Fruit fly (Drosophila melanogaster) whole organism, embryonic: ENCODE measurements around the gene Hap40.

Experiments
- CG10366 ChIP-seq: fragments of 200-800 bp; sonication (Bioruptor generic); IDR thresholded peaks from 2 replicates; pipeline ENCODE4 v1.3.6; 2022; ENCODE audit warnings: missing biosample characterization, missing genetic modification characterization
- CG10979 ChIP-seq: fragments of 200-800 bp; sonication (Bioruptor generic); optimal IDR thresholded peaks from 2 replicates; lab custom pipeline; 2018; ENCODE audit warnings: missing biosample characterization, mild to moderate bottlenecking, missing genetic modification characterization, moderate library complexity
- CG14965 ChIP-seq: fragments of 200-800 bp; sonication (Bioruptor generic); optimal IDR thresholded peaks from 2 replicates; lab custom pipeline; 2016; ENCODE audit warnings: missing biosample characterization, missing genetic modification characterization, borderline replicate concordance
- CG15696 ChIP-seq: fragments of 200-800 bp; sonication (Bioruptor generic); optimal IDR thresholded peaks from 2 replicates; lab custom pipeline; 2019; ENCODE audit warnings: missing biosample characterization, mild to moderate bottlenecking, missing genetic modification characterization, moderate library complexity
- CG1647 ChIP-seq: fragments of 200-800 bp; sonication (Bioruptor generic); optimal IDR thresholded peaks from 3 replicates; lab custom pipeline; 2016; ENCODE audit warnings: missing biosample characterization, missing genetic modification characterization
- CG4360 ChIP-seq: fragments of 200-800 bp; sonication (Bioruptor generic); IDR thresholded peaks from 2 replicates; pipeline ENCODE4 v1.3.6; 2022; ENCODE audit warnings: missing biosample characterization, missing genetic modification characterization
- CG43689 ChIP-seq: fragments of 200-800 bp; sonication (Bioruptor generic); IDR thresholded peaks from 2 replicates; pipeline ENCODE4 v1.3.6; 2022; ENCODE audit warnings: missing biosample characterization, missing genetic modification characterization
- CG6683 ChIP-seq: fragments of 200-800 bp; sonication (Bioruptor generic); optimal IDR thresholded peaks from 2 replicates; lab custom pipeline; 2017; ENCODE audit warnings: missing biosample characterization, mild to moderate bottlenecking, missing genetic modification characterization, missing genetic modification reagents
- CG8388 ChIP-seq: fragments of 200-800 bp; sonication (Bioruptor generic); optimal IDR thresholded peaks from 2 replicates; lab custom pipeline; 2019; ENCODE audit warnings: missing biosample characterization, mild to moderate bottlenecking, missing genetic modification characterization, moderate library complexity
- CG8478 ChIP-seq: fragments of >200 bp; optimal IDR thresholded peaks from 2 replicates; lab custom pipeline; 2018
- CG9727 ChIP-seq: fragments of 200-800 bp; sonication (Bioruptor generic); optimal IDR thresholded peaks from 3 replicates; lab custom pipeline; 2017; ENCODE audit warnings: missing biosample characterization, mild to moderate bottlenecking, missing genetic modification characterization
- CkIIα-i1 ChIP-seq: fragments of 200-800 bp; sonication (Bioruptor generic); IDR thresholded peaks from 2 replicates; pipeline ENCODE4 v1.3.6; 2022; ENCODE audit warnings: missing biosample characterization, missing genetic modification characterization
- D ChIP-seq, 2 experiments: fragments of 200-800 bp in 1 of 2; fragments of >200 bp in 1 of 2; sonication (Bioruptor generic) in 1 of 2; optimal IDR thresholded peaks; 2 replicates in 1 of 2; 3 replicates in 1 of 2; lab custom pipeline; 2017; ENCODE audit warnings: mild to moderate bottlenecking in 1 of 2, missing biosample characterization in 1 of 2, missing genetic modification characterization in 1 of 2, missing genetic modification reagents in 1 of 2
- D19B ChIP-seq: fragments of 200-800 bp; sonication (Bioruptor generic); optimal IDR thresholded peaks from 2 replicates; lab custom pipeline; 2017; ENCODE audit warnings: missing biosample characterization, mild to moderate bottlenecking, missing genetic modification characterization
- Ets97D ChIP-seq: fragments of 200-800 bp; sonication (Bioruptor generic); optimal IDR thresholded peaks from 3 replicates; lab custom pipeline; 2016; ENCODE audit warnings: missing biosample characterization, missing genetic modification characterization
- Fer1 ChIP-seq: fragments of 200-800 bp; sonication (Bioruptor generic); optimal IDR thresholded peaks from 2 replicates; lab custom pipeline; 2017; ENCODE audit warnings: missing biosample characterization, mild to moderate bottlenecking, missing genetic modification characterization
- Gsc ChIP-seq: fragments of 200-800 bp; sonication (Bioruptor generic); IDR thresholded peaks from 2 replicates; pipeline ENCODE4 v1.3.6; 2022; ENCODE audit warnings: missing biosample characterization, missing genetic modification characterization
- H2.0 ChIP-seq: fragments of 200-800 bp; sonication (Bioruptor generic); IDR thresholded peaks from 2 replicates; pipeline ENCODE4 v1.3.6; 2022; ENCODE audit warnings: missing biosample characterization, missing genetic modification characterization
- HLH3B ChIP-seq: fragments of 200-800 bp; sonication (Bioruptor generic); IDR thresholded peaks from 2 replicates; pipeline ENCODE4 v1.3.6; 2022; ENCODE audit warnings: missing biosample characterization, missing genetic modification characterization
- HLHmδ ChIP-seq: fragments of 200-800 bp; sonication (Bioruptor generic); optimal IDR thresholded peaks from 2 replicates; lab custom pipeline; 2018; ENCODE audit warnings: missing biosample characterization, mild to moderate bottlenecking, missing genetic modification characterization, moderate library complexity
- MBD-R2 ChIP-seq: fragments of 200-800 bp; sonication (Bioruptor generic); IDR thresholded peaks from 2 replicates; pipeline ENCODE4 v1.3.6; 2022; ENCODE audit warnings: missing biosample characterization, missing genetic modification characterization
- Nf-YB ChIP-seq: fragments of 200-800 bp; sonication (Bioruptor generic); optimal IDR thresholded peaks from 3 replicates; lab custom pipeline; 2019; ENCODE audit warnings: missing biosample characterization, mild to moderate bottlenecking, missing genetic modification characterization, moderate library complexity
- Opbp ChIP-seq: fragments of 200-800 bp; sonication (Bioruptor generic); IDR thresholded peaks from 3 replicates; pipeline ENCODE4 v1.3.6; 2022; ENCODE audit warnings: missing biosample characterization, missing genetic modification characterization; ENCODE audit not compliant: partially characterized antibody
- Stat92E ChIP-seq, 3 experiments: fragments of >200 bp in 2 of 3; fragments of 200-800 bp in 1 of 3; sonication (Bioruptor generic) in 1 of 3; optimal IDR thresholded peaks; 2 replicates each; lab custom pipeline; 2017 to 2019; ENCODE audit warnings: missing biosample characterization in 3 of 3, missing genetic modification characterization in 3 of 3, mild to moderate bottlenecking in 1 of 3, moderate library complexity in 1 of 3
- Xrp1 ChIP-seq: fragments of 200-800 bp; sonication (Bioruptor generic); IDR thresholded peaks from 2 replicates; pipeline ENCODE4 v1.3.6; 2022; ENCODE audit warnings: missing biosample characterization, missing genetic modification characterization
- abd-A ChIP-seq: fragments of 200-800 bp; sonication (Bioruptor generic); optimal IDR thresholded peaks from 3 replicates; lab custom pipeline; 2019; ENCODE audit warnings: missing biosample characterization, mild to moderate bottlenecking, missing genetic modification characterization, moderate library complexity
- croc ChIP-seq: fragments of 200-800 bp; sonication (Bioruptor generic); conservative IDR thresholded peaks from 3 replicates; pipeline ENCODE4 v1.3.6; 2022; ENCODE audit warnings: missing biosample characterization, missing genetic modification characterization
- cwo ChIP-seq: fragments of 200-800 bp; sonication (Bioruptor generic); optimal IDR thresholded peaks from 3 replicates; lab custom pipeline; 2017; ENCODE audit warnings: missing biosample characterization, missing genetic modification characterization, mild to moderate bottlenecking, moderate library complexity, missing genetic modification reagents
- dmrt11E ChIP-seq: fragments of 200-800 bp; sonication (Bioruptor generic); optimal IDR thresholded peaks from 3 replicates; lab custom pipeline; 2018; ENCODE audit warnings: missing biosample characterization, mild to moderate bottlenecking, missing genetic modification characterization, moderate library complexity
- esg ChIP-seq: fragments of 200-800 bp; sonication (Bioruptor generic); conservative IDR thresholded peaks from 2 replicates; pipeline ENCODE4 v1.3.6; 2022; ENCODE audit warnings: missing biosample characterization, missing genetic modification characterization
- fd102C ChIP-seq: fragments of 200-800 bp; sonication (Bioruptor generic); optimal IDR thresholded peaks from 2 replicates; lab custom pipeline; 2018; ENCODE audit warnings: missing biosample characterization, mild to moderate bottlenecking, missing genetic modification characterization, moderate library complexity
- gem ChIP-seq: fragments of 200-800 bp; sonication (Bioruptor generic); optimal IDR thresholded peaks from 2 replicates; lab custom pipeline; 2019; ENCODE audit warnings: missing biosample characterization, mild to moderate bottlenecking, missing genetic modification characterization, moderate library complexity
- gsb-n ChIP-seq: fragments of 200-800 bp; sonication (Bioruptor generic); optimal IDR thresholded peaks from 3 replicates; lab custom pipeline; 2018; ENCODE audit warnings: missing biosample characterization, mild to moderate bottlenecking, missing genetic modification characterization
- jigr1 ChIP-seq: fragments of 200-800 bp; sonication (Bioruptor generic); IDR thresholded peaks from 3 replicates; pipeline ENCODE4 v1.3.6; 2022; ENCODE audit warnings: missing biosample characterization, missing genetic modification characterization
- kah ChIP-seq: fragments of 200-800 bp; sonication (Bioruptor generic); optimal IDR thresholded peaks from 2 replicates; lab custom pipeline; 2018; ENCODE audit warnings: missing biosample characterization, mild to moderate bottlenecking, missing genetic modification characterization
- lov ChIP-seq, 2 experiments: fragments of 200-800 bp in 1 of 2; fragments of >200 bp in 1 of 2; sonication (Bioruptor generic) in 1 of 2; IDR thresholded peaks in 1 of 2; optimal IDR thresholded peaks in 1 of 2; 2 replicates in 1 of 2; 3 replicates in 1 of 2; pipeline versions ENCODE4 v1.3.6 to Lab custom; 2017 to 2022; ENCODE audit warnings: missing biosample characterization in 1 of 2, missing genetic modification characterization in 1 of 2
- nom ChIP-seq: fragments of 200-800 bp; sonication (Bioruptor generic); optimal IDR thresholded peaks from 2 replicates; lab custom pipeline; 2017; ENCODE audit warnings: missing biosample characterization, missing genetic modification characterization, mild to moderate bottlenecking, moderate library complexity, missing genetic modification reagents
- pan ChIP-seq, 4 experiments: fragments of >200 bp in 3 of 4; fragments of 200-800 bp in 1 of 4; sonication (Bioruptor generic) in 1 of 4; optimal IDR thresholded peaks in 3 of 4; IDR thresholded peaks in 1 of 4; 2 replicates each; pipeline versions ENCODE4 v1.3.6 to Lab custom; 2017 to 2022; ENCODE audit warnings: missing biosample characterization in 2 of 4, missing genetic modification characterization in 2 of 4, mixed read lengths in 1 of 4
- pb ChIP-seq: fragments of 200-800 bp; sonication (Bioruptor generic); optimal IDR thresholded peaks from 3 replicates; lab custom pipeline; 2016; ENCODE audit warnings: missing biosample characterization, missing genetic modification characterization
- pfk ChIP-seq: fragments of 200-800 bp; sonication (Bioruptor generic); optimal IDR thresholded peaks from 2 replicates; lab custom pipeline; 2018; ENCODE audit warnings: missing biosample characterization, mild to moderate bottlenecking, missing genetic modification characterization, moderate library complexity
- phol ChIP-seq: fragments of 200-800 bp; sonication (Bioruptor generic); optimal IDR thresholded peaks from 3 replicates; lab custom pipeline; 2018; ENCODE audit warnings: missing biosample characterization, mild to moderate bottlenecking, missing genetic modification characterization, moderate library complexity
- prd ChIP-seq, 3 experiments: fragments of >200 bp in 2 of 3; fragments of 200-800 bp in 1 of 3; sonication (Bioruptor generic) in 1 of 3; optimal IDR thresholded peaks in 2 of 3; IDR thresholded peaks in 1 of 3; 2 replicates in 2 of 3; 3 replicates in 1 of 3; pipeline versions ENCODE4 v1.3.6 to Lab custom; 2017 to 2022; ENCODE audit warnings: missing biosample characterization in 1 of 3, missing genetic modification characterization in 1 of 3
- row ChIP-seq: fragments of 200-800 bp; sonication (Bioruptor generic); IDR thresholded peaks from 3 replicates; pipeline ENCODE4 v1.3.6; 2022; ENCODE audit warnings: missing biosample characterization, missing genetic modification characterization
- sens ChIP-seq: fragments of 200-800 bp; sonication (Bioruptor generic); peaks from one replicate; lab custom pipeline; 2016; ENCODE audit warnings: missing biosample characterization, missing genetic modification characterization
- vvl ChIP-seq: fragments of 200-800 bp; sonication (Bioruptor generic); IDR thresholded peaks from 2 replicates; pipeline ENCODE4 v1.3.6; 2022; ENCODE audit warnings: missing biosample characterization, missing genetic modification characterization
- zen ChIP-seq: fragments of 200-800 bp; sonication (Bioruptor generic); optimal IDR thresholded peaks from 3 replicates; lab custom pipeline; 2018; ENCODE audit warnings: missing biosample characterization, mild to moderate bottlenecking, missing genetic modification characterization, moderate library complexity

Gene Hap40

DNA sequence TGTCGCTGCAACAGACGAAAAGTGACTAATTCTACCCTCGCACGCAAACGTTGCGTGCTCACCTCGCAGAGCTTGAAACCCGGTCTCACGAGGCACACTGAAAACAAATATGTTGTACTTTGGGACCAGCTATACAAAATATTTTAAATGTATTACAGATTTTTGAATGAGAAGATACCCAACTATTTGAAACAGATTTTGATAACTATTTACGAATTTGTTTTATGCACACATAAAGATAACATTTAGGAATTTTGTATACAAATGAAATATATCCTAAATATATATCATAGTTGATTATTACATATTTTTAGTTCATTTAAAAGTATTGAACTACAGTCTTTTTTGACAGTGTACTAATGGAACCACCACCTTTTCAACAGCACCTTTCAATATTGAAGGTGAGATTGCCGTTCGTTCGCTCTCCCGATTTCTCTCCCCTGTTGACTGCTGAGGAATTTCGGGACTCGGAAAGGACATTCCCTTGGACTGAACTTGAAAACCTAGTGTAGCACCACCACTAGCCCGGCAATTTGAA is 32.8 kb upstream of the Hap40 start, which contains the start of gene CG15646 (continued):
- TF ChIP-seq CG1647 (GFP tag; lab: Kevin White, UChicago) (no peak), fd102C (GFP tag; lab: Kevin White, UChicago) (peak; percentile 74), Opbp (peak; percentile 67; the same call in 2 of the 3 replicates), Ets97D (GFP tag; lab: Kevin White, UChicago) (no peak), CG14965 (GFP tag; lab: Kevin White, UChicago) (no peak), HLH3B (GFP tag; lab: Robert Waterston, UW) (0 out of 2 replicates have a peak, but pooled peaks have one; percentile 26), Stat92E (GFP tag; optimal IDR thresholded peaks at IDR 0.05; lab: Kevin White, UChicago) (peak in 1 of 3 experiments; percentile 79), HLHmδ (GFP tag; lab: Kevin White, UChicago) (no peak), Nf-YB (GFP tag; lab: Kevin White, UChicago) (peak; percentile 70), esg (GFP tag; lab: Robert Waterston, UW) (0 out of 2 replicates have a peak, but pooled peaks have one; percentile 5), pb (GFP tag; lab: Kevin White, UChicago) (no peak), jigr1 (no peak), cwo (no peak), pfk (no peak)

DNA sequence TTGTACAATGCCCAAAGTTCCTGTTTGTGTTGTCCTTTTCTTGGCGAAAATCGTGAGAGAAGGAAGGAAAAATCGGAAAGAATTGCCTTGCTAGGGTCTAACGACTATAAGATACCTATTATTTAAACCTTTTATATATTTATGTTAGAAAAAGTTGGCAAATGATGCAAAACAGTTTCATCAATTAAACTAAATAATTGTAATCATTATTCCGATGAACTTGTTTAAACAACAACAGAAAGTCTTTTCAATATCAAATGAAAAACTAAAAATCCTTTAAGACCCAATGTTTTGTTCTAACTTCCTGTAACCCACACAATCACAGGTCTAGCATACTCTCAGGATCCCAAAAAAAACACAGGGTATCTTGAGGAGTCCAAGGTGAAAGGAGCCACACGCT is 29.6 kb upstream of the Hap40 start:
- TF ChIP-seq CG9727 (GFP tag; lab: Kevin White, UChicago) (peak; percentile 8), prd (optimal IDR thresholded peaks at IDR 0.05; lab: Kevin White, UChicago) (no peak), prd (GFP tag; IDR thresholded peaks at IDR 0.05; lab: Robert Waterston, UW) (peak; percentile 48; the same call in 2 of the 3 replicates), abd-A (tag; lab: Kevin White, UChicago) (no peak), sens (GFP tag; lab: Kevin White, UChicago) (peak; percentile 17), Gsc (GFP tag; lab: Robert Waterston, UW) (no peak), CG43689 (GFP tag; lab: Robert Waterston, UW) (no peak), Xrp1 (GFP tag; lab: Robert Waterston, UW) (peak; percentile 23; the same call in 1 of the 2 replicates), CG8478 (lab: Kevin White, UChicago) (no peak), D (optimal IDR thresholded peaks at IDR 0.05; lab: Kevin White, UChicago) (no peak), D (GFP tag; optimal IDR thresholded peaks at IDR 0.05; lab: Kevin White, UChicago) (no peak), D19B (peak; percentile 16), kah (GFP tag; lab: Kevin White, UChicago) (no peak), Fer1 (GFP tag; lab: Kevin White, UChicago) (no peak), fd102C (GFP tag; lab: Kevin White, UChicago) (no peak), CG10366 (GFP tag; lab: Robert Waterston, UW) (no peak), gem (tag; lab: Kevin White, UChicago) (peak; percentile 0), phol (tag; lab: Kevin White, UChicago) (no peak), dmrt11E (peak; percentile 33), MBD-R2 (GFP tag; lab: Robert Waterston, UW) (no peak), lov (optimal IDR thresholded peaks at IDR 0.05; lab: Kevin White, UChicago) (no peak), lov (GFP tag; IDR thresholded peaks at IDR 0.05; lab: Robert Waterston, UW) (no peak), zen (tag; lab: Kevin White, UChicago) (peak; percentile 49), croc (no peak), nom (GFP tag; lab: Kevin White, UChicago) (no peak), H2.0 (GFP tag; lab: Robert Waterston, UW) (no peak), CG10979 (tag; lab: Kevin White, UChicago) (peak; percentile 10), CG6683 (GFP tag; lab: Kevin White, UChicago) (no peak), CkIIα-i1 (no peak), gsb-n (tag; lab: Kevin White, UChicago) (no peak), vvl (GFP tag; lab: Robert Waterston, UW) (no peak), pan (optimal IDR thresholded peaks at IDR 0.05; lab: Kevin White, UChicago) (peak in 1 of 2 experiments; percentile 14), pan (GFP tag; optimal IDR thresholded peaks at IDR 0.05 in 1 of 2, IDR thresholded peaks at IDR 0.05 in 1 of 2) (peak in 1 of 2 experiments; percentile 46), CG4360 (GFP tag; lab: Robert Waterston, UW) (no peak), CG15696 (tag; lab: Kevin White, UChicago) (peak; percentile 54), CG8388 (GFP tag; lab: Kevin White, UChicago) (no peak), row (0 out of 3 replicates have a peak, but pooled peaks have one; percentile 13)
